Fruit fly (Drosophila melanogaster): ENCODE data around the gene RpL34a.

The RpL34a gene

DNA sequence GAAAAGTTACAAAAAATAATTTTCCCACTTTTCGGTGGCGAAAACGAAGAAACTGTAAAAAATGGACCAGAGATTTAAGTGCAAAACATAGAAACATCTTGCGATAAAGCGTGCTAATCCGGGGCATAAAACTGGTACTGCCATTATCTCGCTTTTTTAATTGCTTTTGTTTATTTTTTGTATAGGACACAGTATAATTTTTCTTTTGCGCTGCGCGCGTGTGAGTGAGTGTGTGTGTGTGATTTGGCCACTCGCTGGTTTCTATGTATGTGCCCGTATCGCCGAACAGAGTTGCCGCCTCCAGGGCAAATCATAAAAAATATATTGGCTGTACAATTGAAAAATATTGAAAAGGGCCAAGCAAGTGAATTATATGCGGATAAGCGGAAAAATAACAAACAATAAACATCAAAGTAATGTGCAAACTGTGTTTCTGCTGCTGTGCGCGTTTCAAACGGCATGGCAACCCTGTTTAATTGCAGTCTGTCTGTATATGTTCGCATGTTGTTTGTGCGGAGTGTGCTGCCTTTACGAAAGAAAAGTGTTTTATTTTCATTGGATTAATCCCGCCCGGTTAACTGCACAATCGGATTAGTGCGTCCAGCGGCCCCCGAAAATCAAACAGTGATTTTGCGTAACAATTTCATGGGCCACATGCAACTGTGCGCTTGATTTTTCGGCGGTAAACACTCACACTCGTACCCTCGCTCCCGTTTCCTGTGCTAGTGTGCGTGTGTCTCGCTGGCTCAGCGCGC lies 16.8 kb downstream of the RpL34a start (continued):
- TF ChIP-seq sc (optimal IDR thresholded peaks at IDR 0.05) (no peak), sc (GFP tag; optimal IDR thresholded peaks at IDR 0.05) (peak; percentile 94), Deaf1 (tag; optimal IDR thresholded peaks at IDR 0.05) (peak; percentile 70), ara (GFP tag; IDR thresholded peaks at IDR 0.05) (peak; percentile 98), Atf6 (GFP tag; IDR thresholded peaks at IDR 0.05) (peak; percentile 96), zfh2 (GFP tag; optimal IDR thresholded peaks at IDR 0.05) (peak; percentile 96), CG32772 (GFP tag; IDR thresholded peaks at IDR 0.05) (peak; percentile 97), CG7271 (tag; optimal IDR thresholded peaks at IDR 0.05) (peak; percentile 69), ken (GFP tag; IDR thresholded peaks at IDR 0.05) (peak; percentile 97), Lim3 (GFP tag; IDR thresholded peaks at IDR 0.05) (peak; percentile 87), klu (GFP tag; IDR thresholded peaks at IDR 0.05) (peak; percentile 92), cg (GFP tag; optimal IDR thresholded peaks at IDR 0.05) (peak; percentile 91), CG12155 (GFP tag; optimal IDR thresholded peaks at IDR 0.05) (peak; percentile 99), Taf1 (GFP tag; IDR thresholded peaks at IDR 0.05) (peak; percentile 91), wdn (GFP tag; IDR thresholded peaks at IDR 0.05) (peak; percentile 94), CG14667 (GFP tag; IDR thresholded peaks at IDR 0.05) (peak; percentile 95), Oaz (GFP tag; IDR thresholded peaks at IDR 0.05) (peak; percentile 93), CG11696 (GFP tag; IDR thresholded peaks at IDR 0.05) (peak; percentile 90), fu2 (GFP tag; optimal IDR thresholded peaks at IDR 0.05) (peak; percentile 95), p53 (GFP tag; optimal IDR thresholded peaks at IDR 0.05) (peak; percentile 94), lbe (GFP tag; optimal IDR thresholded peaks at IDR 0.05) (peak; percentile 92), CG4360 (GFP tag; IDR thresholded peaks at IDR 0.05) (peak; percentile 69), CG3838 (GFP tag; optimal IDR thresholded peaks at IDR 0.05) (peak; percentile 91), repo (GFP tag; optimal IDR thresholded peaks at IDR 0.05) (peak; percentile 96), tio (GFP tag; optimal IDR thresholded peaks at IDR 0.05) (peak; percentile 97), btn (GFP tag; optimal IDR thresholded peaks at IDR 0.05) (peak; percentile 94), CG13296 (GFP tag; optimal IDR thresholded peaks at IDR 0.05) (peak; percentile 85), Trl (optimal IDR thresholded peaks at IDR 0.05) (peak in 1 of 2 experiments; percentile 76), Trl (GFP tag; optimal IDR thresholded peaks at IDR 0.05) (peak; percentile 98), Ravus (GFP tag; IDR thresholded peaks at IDR 0.05) (peak; percentile 91), CG7839 (tag; optimal IDR thresholded peaks at IDR 0.05) (peak; percentile 96), Hand (GFP tag; optimal IDR thresholded peaks at IDR 0.05) (peak; percentile 86), HLHmδ (GFP tag; optimal IDR thresholded peaks at IDR 0.05) (no peak), Ets65A (GFP tag) (peak; percentile 100), jumu (GFP tag; optimal IDR thresholded peaks at IDR 0.05) (peak; percentile 97), Sin3A (optimal IDR thresholded peaks at IDR 0.05) (peak; percentile 25), sna (GFP tag; IDR thresholded peaks at IDR 0.05; ENCODE audit: partially characterized antibody) (no peak), CG31365 (tag; optimal IDR thresholded peaks at IDR 0.05) (peak; percentile 82), Sry-β (GFP tag; optimal IDR thresholded peaks at IDR 0.05) (peak; percentile 50), CG14441 (GFP tag; IDR thresholded peaks at IDR 0.05) (peak; percentile 99), danr (GFP tag; IDR thresholded peaks at IDR 0.05) (peak; percentile 91), CG17385 (GFP tag; optimal IDR thresholded peaks at IDR 0.05) (peak; percentile 93), CG34224 (GFP tag; IDR thresholded peaks at IDR 0.05; ENCODE audit: partially characterized antibody) (no peak; the same call in 2 of the 3 replicates), YL-1 (GFP tag; optimal IDR thresholded peaks at IDR 0.05) (peak; percentile 95), CG5953 (GFP tag; IDR thresholded peaks at IDR 0.05) (peak; percentile 96), gcm2 (GFP tag; optimal IDR thresholded peaks at IDR 0.05) (peak; percentile 94), CG13894 (tag; optimal IDR thresholded peaks at IDR 0.05) (no peak), ham (GFP tag; IDR thresholded peaks at IDR 0.05) (peak; percentile 89), dimm (GFP tag; IDR thresholded peaks at IDR 0.05) (peak; percentile 92), Dp (GFP tag; optimal IDR thresholded peaks at IDR 0.05) (peak; percentile 8), HmgD (GFP tag; optimal IDR thresholded peaks at IDR 0.05) (peak; percentile 96), al (GFP tag; IDR thresholded peaks at IDR 0.05) (peak; percentile 94)
